Fruit fly (Drosophila melanogaster) S2 (cell line): ENCODE data around the gene Imp.

Experiments used
- CG8478 ChIP-seq: fragments of >200 bp; optimal IDR thresholded peaks from 2 replicates; lab custom pipeline; 2018
- CTCF ChIP-seq, 2 experiments: fragments of >200 bp; optimal IDR thresholded peaks; 2 replicates each; lab custom pipeline; 2018

DNA sequence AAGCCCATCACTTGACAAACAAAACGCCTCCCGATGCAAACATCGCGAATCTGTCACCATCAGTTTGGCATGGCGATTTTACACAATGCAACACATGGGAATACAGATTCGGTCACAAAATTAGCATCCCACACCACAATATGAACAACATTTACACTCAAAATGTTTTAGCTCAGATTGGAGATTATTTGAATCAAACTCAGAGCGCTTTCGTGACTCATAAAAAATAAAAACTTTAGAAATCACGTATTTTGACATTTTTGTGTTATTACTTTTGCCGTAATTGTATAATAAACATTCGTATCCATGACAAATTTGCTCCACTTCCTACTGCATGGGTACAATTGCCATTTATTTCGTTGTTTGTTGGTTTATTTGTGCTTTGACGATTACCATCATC lies 20.0 kb downstream of the Imp start:
- TF ChIP-seq CG8478, result no peak
- no peak for TF ChIP-seq CTCF (optimal IDR thresholded peaks at IDR 0.05; lab: Kevin White, UChicago)
